Worm (Caenorhabditis elegans): Measurements from ENCODE around the gene F55B11.7.

DNA sequence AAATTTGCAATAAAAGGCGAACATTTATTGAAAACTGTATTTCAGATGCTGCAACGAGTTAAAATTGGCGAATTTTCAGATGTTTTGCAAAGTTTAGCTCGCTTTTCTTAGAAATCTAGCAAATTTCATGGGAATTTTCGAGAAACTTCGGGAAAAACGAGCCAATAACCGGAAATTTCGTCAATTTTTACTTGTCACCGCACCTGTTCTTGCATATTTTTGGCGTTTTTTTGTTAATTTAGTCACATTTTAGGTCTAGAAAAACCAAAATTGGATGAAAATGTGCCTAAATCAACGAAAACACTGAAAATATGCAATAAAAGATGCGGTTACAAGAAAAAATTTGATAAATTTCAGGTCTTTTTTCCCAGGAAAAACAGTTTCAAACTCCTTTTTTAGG is 45.0 kb upstream of the F55B11.7 start:
- TF ChIP-seq unc-62 (GFP tag; optimal IDR thresholded peaks at IDR 0.05) (no peak), flh-1 (GFP tag; optimal IDR thresholded peaks at IDR 0.05) (no peak), ztf-11 (tag; optimal IDR thresholded peaks at IDR 0.05) (no peak), snpc-4 (tag; optimal IDR thresholded peaks at IDR 0.05) (no peak), mep-1 (tag; optimal IDR thresholded peaks at IDR 0.05) (no peak), elt-3 (tag; optimal IDR thresholded peaks at IDR 0.05) (no peak), lin-13 (tag; optimal IDR thresholded peaks at IDR 0.05) (no peak), bed-3 (GFP tag; optimal IDR thresholded peaks at IDR 0.05) (no peak), nhr-237 (tag; optimal IDR thresholded peaks at IDR 0.05) (no peak), nhr-28 (tag; optimal IDR thresholded peaks at IDR 0.05) (no peak), hlh-1 (tag; optimal IDR thresholded peaks at IDR 0.05) (no peak), nhr-12 (tag; optimal IDR thresholded peaks at IDR 0.05) (no peak), nhr-2 (tag; optimal IDR thresholded peaks at IDR 0.05) (no peak)

Measured in whole organism, mixed stage, embryonic.